Fruit fly (Drosophila melanogaster) whole organism, wandering third instar larva: ENCODE results near the gene mor.

ENCODE experiments used
- Abd-B ChIP-seq: fragments of >200 bp; optimal IDR thresholded peaks from 2 replicates; lab custom pipeline; 2017; ENCODE audit warnings: missing biosample characterization, missing genetic modification characterization
- Dif ChIP-seq: fragments of 200-275, 200-300 bp; sonication (Bioruptor generic); optimal IDR thresholded peaks from 2 replicates; lab custom pipeline; 2018; ENCODE audit warnings: missing biosample characterization, missing genetic modification characterization; ENCODE audit not compliant: partially characterized antibody
- Hnf4 ChIP-seq: fragments of 200-800 bp; sonication (Bioruptor generic); optimal IDR thresholded peaks from 2 replicates; lab custom pipeline; 2016; ENCODE audit warnings: missing biosample characterization, mild to moderate bottlenecking, missing genetic modification characterization
- Hr78 ChIP-seq: fragments of >200 bp; optimal IDR thresholded peaks from 2 replicates; lab custom pipeline; 2017; ENCODE audit warnings: missing biosample characterization, missing genetic modification characterization
- Hr83 ChIP-seq: fragments of 200-300 bp; sonication (Bioruptor generic); optimal IDR thresholded peaks from 2 replicates; lab custom pipeline; 2016; ENCODE audit warnings: missing biosample characterization, mild to moderate bottlenecking, missing genetic modification characterization, moderate library complexity; ENCODE audit not compliant: poor library complexity, severe bottlenecking
- Mio ChIP-seq: sonication (Bioruptor generic); optimal IDR thresholded peaks from 2 replicates; lab custom pipeline; 2016; ENCODE audit warnings: missing biosample characterization, missing genetic modification characterization
- Myc ChIP-seq: fragments of >200 bp; optimal IDR thresholded peaks from 2 replicates; lab custom pipeline; 2017
- OdsH ChIP-seq: fragments of 200-800 bp; sonication (Bioruptor generic); optimal IDR thresholded peaks from 2 replicates; lab custom pipeline; 2016; ENCODE audit warnings: missing biosample characterization, mild to moderate bottlenecking, missing genetic modification characterization
- h ChIP-seq: fragments of 200-800 bp; sonication (Bioruptor generic); optimal IDR thresholded peaks from 3 replicates; lab custom pipeline; 2016; ENCODE audit warnings: missing biosample characterization, mild to moderate bottlenecking, missing genetic modification characterization
- jim ChIP-seq: fragments of 175-275, 200-325 bp; sonication (Bioruptor generic); optimal IDR thresholded peaks from 2 replicates; lab custom pipeline; 2016; ENCODE audit warnings: missing biosample characterization, mild to moderate bottlenecking, missing genetic modification characterization
- lola ChIP-seq: fragments of >200 bp; optimal IDR thresholded peaks from 2 replicates; lab custom pipeline; 2017; ENCODE audit warnings: missing biosample characterization, missing genetic modification characterization
- psq ChIP-seq: fragments of 200-800 bp; sonication (Bioruptor generic); optimal IDR thresholded peaks from 3 replicates; lab custom pipeline; 2017; ENCODE audit warnings: missing biosample characterization, mild to moderate bottlenecking, missing genetic modification characterization, moderate library complexity
- usp ChIP-seq: fragments of >200 bp; optimal IDR thresholded peaks from 2 replicates; lab custom pipeline; 2017; ENCODE audit warnings: missing biosample characterization, missing genetic modification characterization

DNA sequence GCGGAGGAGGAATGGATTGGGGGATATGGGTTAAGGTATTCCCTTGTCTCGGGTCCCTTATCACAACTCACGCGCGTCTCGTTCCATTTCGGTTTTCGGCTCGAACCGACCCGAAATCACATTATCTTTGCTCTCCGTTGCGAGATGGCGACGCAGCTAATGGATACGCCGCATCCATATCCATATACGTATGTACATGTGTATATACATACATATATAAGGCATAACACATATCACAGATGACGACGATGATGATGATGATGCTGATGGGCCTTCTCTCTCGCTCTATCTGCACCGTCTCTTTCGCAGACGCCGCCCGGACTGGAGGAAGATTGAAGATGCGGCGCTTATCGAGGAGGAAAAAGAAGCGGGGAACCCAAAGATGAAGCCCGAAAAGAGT is 49.3 kb upstream of the mor start:
- TF ChIP-seq usp (GFP tag; lab: Kevin White, UChicago) (no peak), lola (GFP tag; lab: Kevin White, UChicago) (no peak), Myc (lab: Kevin White, UChicago) (no peak), Mio (GFP tag; lab: Kevin White, UChicago) (no peak), Hr78 (GFP tag; lab: Kevin White, UChicago) (no peak), Hnf4 (no peak), Hr83 (GFP tag; lab: Kevin White, UChicago) (no peak), Dif (GFP tag; lab: Kevin White, UChicago) (no peak), jim (no peak), OdsH (no peak), h (GFP tag; lab: Kevin White, UChicago) (no peak), Abd-B (no peak), psq (GFP tag; lab: Kevin White, UChicago) (no peak)
